Fruit fly (Drosophila melanogaster) whole organism, embryonic: Measurements from ENCODE around the gene CG17321.

Experiments
- Abd-B ChIP-seq: fragments of 200-800 bp; sonication (Bioruptor generic); optimal IDR thresholded peaks from 2 replicates; lab custom pipeline; 2018; ENCODE audit warnings: missing biosample characterization, mild to moderate bottlenecking, missing genetic modification characterization, moderate library complexity
- CG13123 ChIP-seq: fragments of 200-800 bp; sonication (Bioruptor generic); optimal IDR thresholded peaks from 2 replicates; lab custom pipeline; 2016; ENCODE audit warnings: missing biosample characterization, missing genetic modification characterization
- CG2116 ChIP-seq: fragments of 200-800 bp; sonication (Bioruptor generic); optimal IDR thresholded peaks from 3 replicates; lab custom pipeline; 2018; ENCODE audit warnings: missing biosample characterization, mild to moderate bottlenecking, missing genetic modification characterization
- CG7556 ChIP-seq: fragments of 200-800 bp; sonication (Bioruptor generic); optimal IDR thresholded peaks from 2 replicates; lab custom pipeline; 2017; ENCODE audit warnings: missing biosample characterization, mild to moderate bottlenecking, missing genetic modification characterization
- D19B ChIP-seq: fragments of 200-800 bp; sonication (Bioruptor generic); optimal IDR thresholded peaks from 2 replicates; lab custom pipeline; 2017; ENCODE audit warnings: missing biosample characterization, mild to moderate bottlenecking, missing genetic modification characterization
- Elba2 ChIP-seq: fragments of 200-800 bp; sonication (Bioruptor generic); optimal IDR thresholded peaks from 3 replicates; lab custom pipeline; 2016; ENCODE audit warnings: missing biosample characterization, missing genetic modification characterization
- Pdp1 ChIP-seq, 2 experiments: fragments of 200-800 bp; sonication (Bioruptor generic); optimal IDR thresholded peaks; 3 replicates each; lab custom pipeline; 2016; ENCODE audit warnings: missing biosample characterization in 2 of 2, missing genetic modification characterization in 2 of 2, mild to moderate bottlenecking in 1 of 2, moderate library complexity in 1 of 2
- da ChIP-seq: fragments of 200-800 bp; sonication (Bioruptor generic); optimal IDR thresholded peaks from 2 replicates; lab custom pipeline; 2016; ENCODE audit warnings: missing biosample characterization, missing genetic modification characterization
- salm ChIP-seq: fragments of 200-800 bp; sonication (Bioruptor generic); optimal IDR thresholded peaks from 2 replicates; lab custom pipeline; 2018; ENCODE audit warnings: missing biosample characterization, mild to moderate bottlenecking, missing genetic modification characterization
- sens ChIP-seq: fragments of 200-800 bp; sonication (Bioruptor generic); peaks from one replicate; lab custom pipeline; 2016; ENCODE audit warnings: missing biosample characterization, missing genetic modification characterization
- wor ChIP-seq: fragments of 200-800 bp; sonication (Bioruptor generic); IDR thresholded peaks from 2 replicates; pipeline ENCODE4 v1.3.6; 2022; ENCODE audit warnings: missing biosample characterization, missing genetic modification characterization

The CG17321 gene

dm6 chr2L:18900976-18901375 is 56.0 kb downstream of the CG17321 start:
- no peak for TF ChIP-seq Abd-B (GFP tag; lab: Kevin White, UChicago)
- no peak for TF ChIP-seq salm (tag; lab: Kevin White, UChicago)
- peak; percentile 48 for TF ChIP-seq sens (GFP tag; lab: Kevin White, UChicago)
- no peak for TF ChIP-seq CG13123 (GFP tag; lab: Kevin White, UChicago)
- TF ChIP-seq Elba2 (GFP tag; lab: Kevin White, UChicago) = no peak
- TF ChIP-seq Pdp1 (GFP tag; optimal IDR thresholded peaks at IDR 0.05; lab: Kevin White, UChicago) = peak in 1 of 2 experiments; percentile 5
- no peak for TF ChIP-seq wor (GFP tag; lab: Robert Waterston, UW)
- TF ChIP-seq CG7556 = no peak
- TF ChIP-seq CG2116 (GFP tag; lab: Kevin White, UChicago) = no peak
- TF ChIP-seq da (GFP tag; lab: Kevin White, UChicago) = no peak
- TF ChIP-seq D19B (GFP tag; lab: Kevin White, UChicago) = no peak
